Fruit fly (Drosophila melanogaster) whole organism, pupa: ENCODE data around the gene CG13295.
A peak's percentile ranks its signal among the peaks of the same experiment; 100 is the strongest.

ENCODE experiments used
- CG14655 ChIP-seq: fragments of 200-800 bp; sonication (Bioruptor generic); optimal IDR thresholded peaks from 3 replicates; lab custom pipeline; 2017; ENCODE audit warnings: mild to moderate bottlenecking, missing biosample characterization, missing genetic modification reagents, missing genetic modification characterization
- CG17806 ChIP-seq: fragments of 200-800 bp; sonication (Bioruptor generic); optimal IDR thresholded peaks from 2 replicates; lab custom pipeline; 2018; ENCODE audit warnings: missing biosample characterization, mild to moderate bottlenecking, missing genetic modification characterization, moderate library complexity
- CG34367 ChIP-seq: fragments of 200-800 bp; sonication (Bioruptor generic); optimal IDR thresholded peaks from 2 replicates; lab custom pipeline; 2018; ENCODE audit warnings: missing biosample characterization, mild to moderate bottlenecking, missing genetic modification characterization
- CG4496 ChIP-seq: fragments of 200-800 bp; sonication (Bioruptor generic); IDR thresholded peaks from 3 replicates; pipeline ENCODE4 v1.3.6; 2022; ENCODE audit warnings: missing biosample characterization, missing genetic modification characterization
- CG8159 ChIP-seq: fragments of 200-800 bp; sonication (Bioruptor generic); optimal IDR thresholded peaks from 3 replicates; lab custom pipeline; 2018; ENCODE audit warnings: missing biosample characterization, mild to moderate bottlenecking, missing genetic modification characterization, moderate library complexity
- CG9948 ChIP-seq: fragments of 200-800 bp; sonication (Bioruptor generic); optimal IDR thresholded peaks from 2 replicates; lab custom pipeline; 2018; ENCODE audit warnings: missing biosample characterization, mild to moderate bottlenecking, missing genetic modification characterization, moderate library complexity
- D1 ChIP-seq: fragments of 200-800 bp; sonication (Bioruptor generic); optimal IDR thresholded peaks from 2 replicates; lab custom pipeline; 2018; ENCODE audit warnings: missing biosample characterization, mild to moderate bottlenecking, missing genetic modification characterization, moderate library complexity
- EcR ChIP-seq: fragments of 200-800 bp; sonication (Bioruptor generic); optimal IDR thresholded peaks from 3 replicates; lab custom pipeline; 2019; ENCODE audit warnings: missing biosample characterization, missing genetic modification characterization, mild to moderate bottlenecking, moderate library complexity, missing genetic modification reagents
- Pif1A ChIP-seq: fragments of 200-800 bp; sonication (Bioruptor generic); optimal IDR thresholded peaks from 3 replicates; lab custom pipeline; 2016; ENCODE audit warnings: missing biosample characterization, missing genetic modification characterization
- Pif1B ChIP-seq: fragments of 200-800 bp; sonication (Bioruptor generic); optimal IDR thresholded peaks from 3 replicates; lab custom pipeline; 2016; ENCODE audit warnings: missing biosample characterization, missing genetic modification characterization
- Snoo ChIP-seq: fragments of 200-800 bp; sonication (Bioruptor generic); optimal IDR thresholded peaks from 3 replicates; lab custom pipeline; 2017; ENCODE audit warnings: missing biosample characterization, mild to moderate bottlenecking, missing genetic modification characterization, inconsistent platforms
- gl ChIP-seq: fragments of 200-800 bp; sonication (Bioruptor generic); optimal IDR thresholded peaks from 2 replicates; lab custom pipeline; 2018; ENCODE audit warnings: missing biosample characterization, mild to moderate bottlenecking, missing genetic modification characterization
- rn ChIP-seq: fragments of 200-800 bp; sonication (Bioruptor generic); IDR thresholded peaks from 2 replicates; pipeline ENCODE4 v1.3.6; 2022; ENCODE audit warnings: missing biosample characterization, missing genetic modification characterization

- TF ChIP-seq CG4496 (peak; percentile 44; the same call in 1 of the 3 replicates), gl (tag; lab: Kevin White, UChicago) (no peak), CG8159 (tag; lab: Kevin White, UChicago) (no peak), Snoo (no peak), CG34367 (tag; lab: Kevin White, UChicago) (no peak), CG14655 (GFP tag; lab: Kevin White, UChicago) (no peak), CG9948 (no peak), rn (GFP tag; lab: Robert Waterston, UW) (no peak), EcR (GFP tag; lab: Kevin White, UChicago) (no peak), Pif1B (GFP tag; lab: Kevin White, UChicago) (no peak), CG17806 (tag; lab: Kevin White, UChicago) (no peak), Pif1A (GFP tag; lab: Kevin White, UChicago) (no peak), D1 (tag; lab: Kevin White, UChicago) (no peak)
Observed at dm6 chr3L:6085988-6086387, 10.9 kb upstream of the CG13295 start.
